Fruit fly (Drosophila melanogaster) whole organism, wandering third instar larva: Measurements from ENCODE around the gene KaiR1D.
A peak's percentile ranks its signal among the peaks of the same experiment; 100 is the strongest.

Experiments
- Abd-B ChIP-seq: fragments of >200 bp; optimal IDR thresholded peaks from 2 replicates; lab custom pipeline; 2017; ENCODE audit warnings: missing biosample characterization, missing genetic modification characterization
- CG9705 ChIP-seq: fragments of 200-800 bp; sonication (Bioruptor generic); optimal IDR thresholded peaks from 2 replicates; lab custom pipeline; 2018; ENCODE audit warnings: missing biosample characterization, mild to moderate bottlenecking, missing genetic modification characterization
- CrebA ChIP-seq: fragments of 200-800 bp; sonication (Bioruptor generic); optimal IDR thresholded peaks from 2 replicates; lab custom pipeline; 2016; ENCODE audit warnings: missing biosample characterization, mild to moderate bottlenecking, missing genetic modification characterization, borderline replicate concordance
- Dfd ChIP-seq: fragments of >200 bp; optimal IDR thresholded peaks from 2 replicates; lab custom pipeline; 2017; ENCODE audit warnings: missing biosample characterization, missing genetic modification characterization
- Dif ChIP-seq: fragments of 200-275, 200-300 bp; sonication (Bioruptor generic); optimal IDR thresholded peaks from 2 replicates; lab custom pipeline; 2018; ENCODE audit warnings: missing biosample characterization, missing genetic modification characterization; ENCODE audit not compliant: partially characterized antibody
- GATAd ChIP-seq: sonication (Bioruptor generic); optimal IDR thresholded peaks from 2 replicates; lab custom pipeline; 2016; ENCODE audit warnings: missing biosample characterization, missing genetic modification characterization
- HLH106 ChIP-seq: fragments of 200-800 bp; optimal IDR thresholded peaks from 3 replicates; lab custom pipeline; 2019; ENCODE audit warnings: missing biosample characterization, mild to moderate bottlenecking, missing genetic modification characterization, moderate library complexity
- Hnf4 ChIP-seq: fragments of 200-800 bp; sonication (Bioruptor generic); optimal IDR thresholded peaks from 2 replicates; lab custom pipeline; 2016; ENCODE audit warnings: missing biosample characterization, mild to moderate bottlenecking, missing genetic modification characterization
- Hr83 ChIP-seq: fragments of 200-300 bp; sonication (Bioruptor generic); optimal IDR thresholded peaks from 2 replicates; lab custom pipeline; 2016; ENCODE audit warnings: missing biosample characterization, mild to moderate bottlenecking, missing genetic modification characterization, moderate library complexity; ENCODE audit not compliant: poor library complexity, severe bottlenecking
- Jra ChIP-seq: sonication (Bioruptor generic); optimal IDR thresholded peaks from 2 replicates; lab custom pipeline; 2016; ENCODE audit warnings: missing biosample characterization, missing genetic modification characterization
- Mio ChIP-seq: sonication (Bioruptor generic); optimal IDR thresholded peaks from 2 replicates; lab custom pipeline; 2016; ENCODE audit warnings: missing biosample characterization, missing genetic modification characterization
- Myc ChIP-seq: fragments of >200 bp; optimal IDR thresholded peaks from 2 replicates; lab custom pipeline; 2017
- OdsH ChIP-seq: fragments of 200-800 bp; sonication (Bioruptor generic); optimal IDR thresholded peaks from 2 replicates; lab custom pipeline; 2016; ENCODE audit warnings: missing biosample characterization, mild to moderate bottlenecking, missing genetic modification characterization
- Rel ChIP-seq, 2 experiments: fragments of 200-800 bp; sonication (Bioruptor generic) in 1 of 2; optimal IDR thresholded peaks; 2 replicates in 1 of 2; 3 replicates in 1 of 2; lab custom pipeline; 2016 to 2019; ENCODE audit warnings: mild to moderate bottlenecking in 2 of 2, missing biosample characterization in 2 of 2, missing genetic modification characterization in 2 of 2, moderate library complexity in 1 of 2
- Sp1 ChIP-seq: fragments of 200-800 bp; sonication (Bioruptor generic); optimal IDR thresholded peaks from 3 replicates; lab custom pipeline; 2019; ENCODE audit warnings: missing biosample characterization, mild to moderate bottlenecking, missing genetic modification characterization, moderate library complexity
- Vsx2 ChIP-seq: fragments of 200-300, 225-300 bp; sonication (Bioruptor generic); optimal IDR thresholded peaks from 2 replicates; lab custom pipeline; 2018; ENCODE audit warnings: missing biosample characterization, missing genetic modification characterization; ENCODE audit not compliant: partially characterized antibody
- br ChIP-seq: fragments of 200-800 bp; sonication (Bioruptor generic); optimal IDR thresholded peaks from 2 replicates; lab custom pipeline; 2016; ENCODE audit warnings: missing biosample characterization, missing genetic modification characterization
- brk ChIP-seq: fragments of 200-800 bp; sonication (Bioruptor generic); optimal IDR thresholded peaks from 2 replicates; lab custom pipeline; 2016; ENCODE audit warnings: missing biosample characterization, mild to moderate bottlenecking, missing genetic modification characterization
- dmrt93B ChIP-seq: fragments of 200-800 bp; sonication (Bioruptor generic); optimal IDR thresholded peaks from 2 replicates; lab custom pipeline; 2018; ENCODE audit warnings: missing biosample characterization, mild to moderate bottlenecking, missing genetic modification characterization
- dsf ChIP-seq: sonication (Bioruptor generic); optimal IDR thresholded peaks from 2 replicates; lab custom pipeline; 2016; ENCODE audit warnings: missing biosample characterization, missing genetic modification characterization, borderline replicate concordance
- ey ChIP-seq: fragments of 200-800 bp; sonication (Bioruptor generic); optimal IDR thresholded peaks from 2 replicates; lab custom pipeline; 2016; ENCODE audit warnings: missing biosample characterization, missing genetic modification characterization
- fru ChIP-seq: fragments of 200-800 bp; sonication (Bioruptor generic); optimal IDR thresholded peaks from 3 replicates; lab custom pipeline; 2016; ENCODE audit warnings: missing biosample characterization, mild to moderate bottlenecking, missing genetic modification characterization
- h ChIP-seq: fragments of 200-800 bp; sonication (Bioruptor generic); optimal IDR thresholded peaks from 3 replicates; lab custom pipeline; 2016; ENCODE audit warnings: missing biosample characterization, mild to moderate bottlenecking, missing genetic modification characterization
- lola ChIP-seq: fragments of >200 bp; optimal IDR thresholded peaks from 2 replicates; lab custom pipeline; 2017; ENCODE audit warnings: missing biosample characterization, missing genetic modification characterization
- pan ChIP-seq: fragments of >200 bp; optimal IDR thresholded peaks from 2 replicates; lab custom pipeline; 2017
- psq ChIP-seq: fragments of 200-800 bp; sonication (Bioruptor generic); optimal IDR thresholded peaks from 3 replicates; lab custom pipeline; 2017; ENCODE audit warnings: missing biosample characterization, mild to moderate bottlenecking, missing genetic modification characterization, moderate library complexity
- sage ChIP-seq: fragments of 200-800 bp; sonication (Bioruptor generic); optimal IDR thresholded peaks from 2 replicates; lab custom pipeline; 2016; ENCODE audit warnings: missing biosample characterization, mild to moderate bottlenecking, missing genetic modification characterization
- sv ChIP-seq: fragments of 200-800 bp; sonication (Bioruptor generic); optimal IDR thresholded peaks from 3 replicates; lab custom pipeline; 2016; ENCODE audit warnings: missing biosample characterization, missing genetic modification characterization
- tai ChIP-seq: sonication (Bioruptor generic); optimal IDR thresholded peaks from 2 replicates; lab custom pipeline; 2016; ENCODE audit warnings: missing biosample characterization, missing genetic modification characterization
- woc ChIP-seq: sonication (Bioruptor generic); optimal IDR thresholded peaks from 2 replicates; lab custom pipeline; 2016; ENCODE audit warnings: missing biosample characterization, mild to moderate bottlenecking, missing genetic modification characterization

KaiR1D gene

DNA sequence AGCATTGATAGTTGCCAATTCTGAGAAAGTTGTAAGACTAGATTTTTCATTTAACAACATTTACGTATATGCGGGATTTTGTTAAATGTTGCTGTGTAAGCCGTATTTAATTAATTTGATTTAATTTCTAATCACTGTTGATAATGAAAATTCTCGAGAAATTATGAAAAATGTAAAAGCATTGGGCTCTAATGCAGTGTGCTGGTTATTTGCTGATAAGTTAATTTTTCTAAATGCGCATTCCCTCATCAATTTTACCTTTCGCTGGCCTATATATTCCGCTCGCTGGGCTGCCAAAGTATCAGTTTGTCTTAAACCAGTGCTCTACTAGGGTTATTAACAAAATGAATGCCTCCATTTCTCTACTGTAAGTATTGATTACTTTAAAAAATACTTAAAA, 6.7 kb upstream of the KaiR1D start, which contains the start of gene TotC:
Gene TotC, plus strand, starts transcription at position 301 of the 400 bp plus-strand sequence.
- TF ChIP-seq tai, result no peak
- no peak for TF ChIP-seq Hnf4 (GFP tag; lab: Kevin White, UChicago)

DNA sequence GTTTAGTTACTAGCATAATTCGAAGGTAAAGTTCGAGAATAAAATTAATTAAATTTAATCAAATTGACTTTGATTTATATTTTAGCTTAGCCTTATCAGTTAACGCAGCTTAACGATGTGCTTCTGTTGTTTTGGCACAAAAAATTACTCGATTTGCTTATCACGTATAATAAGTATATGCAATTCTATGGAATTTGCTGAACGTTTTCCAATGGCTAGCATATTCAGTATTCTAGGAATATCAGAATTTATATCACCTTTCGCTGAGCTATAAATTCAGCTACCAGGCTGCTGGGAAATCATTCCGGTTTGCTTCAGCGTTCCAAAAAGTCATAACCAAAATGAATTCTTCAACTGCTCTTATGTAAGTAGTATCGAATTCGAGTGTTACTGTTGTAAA, 4.7 kb upstream of the KaiR1D start, which contains the start of gene TotA:
Gene TotA, plus strand, starts transcription at position 301 of the 400 bp plus-strand sequence.
- TF ChIP-seq Dfd (GFP tag; lab: Kevin White, UChicago), result no peak
- no peak for TF ChIP-seq h
- TF ChIP-seq GATAd (GFP tag; lab: Kevin White, UChicago), result no peak
- no peak for TF ChIP-seq Rel (GFP tag; optimal IDR thresholded peaks at IDR 0.05; lab: Kevin White, UChicago)
- TF ChIP-seq Rel (tag; optimal IDR thresholded peaks at IDR 0.05; lab: Kevin White, UChicago), result no peak
- no peak for TF ChIP-seq Jra (GFP tag; lab: Kevin White, UChicago)
- no peak for TF ChIP-seq sv (GFP tag; lab: Kevin White, UChicago)
- no peak for TF ChIP-seq Myc (lab: Kevin White, UChicago)
- no peak for TF ChIP-seq brk (GFP tag; lab: Kevin White, UChicago)
- no peak for TF ChIP-seq lola (GFP tag; lab: Kevin White, UChicago)
- TF ChIP-seq, all 38 proteins: peak for 0

DNA sequence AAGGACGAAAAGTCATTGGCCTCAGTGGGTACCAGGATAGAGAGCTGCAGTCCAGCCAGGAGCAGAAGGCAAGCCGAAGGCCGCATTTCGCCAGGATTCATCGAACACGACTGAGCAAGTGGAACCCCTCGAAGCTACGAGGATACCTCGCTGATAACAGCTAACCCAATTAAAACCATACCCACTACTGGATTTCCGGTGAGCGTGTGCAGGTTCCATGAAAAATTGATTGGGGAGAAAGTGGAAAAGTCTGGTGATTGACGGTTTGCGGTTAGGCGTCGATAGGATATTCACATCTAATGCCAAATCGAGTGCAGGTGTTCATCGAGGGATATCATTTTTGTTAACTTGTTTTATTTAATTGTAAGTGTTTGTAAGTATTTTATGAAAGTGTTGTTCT, 6.2 kb downstream of the KaiR1D start, which contains the start of gene Ir93a:
Gene Ir93a, minus strand, starts transcription at position 101 of the 400 bp plus-strand sequence.
- TF ChIP-seq HLH106 (tag; lab: Kevin White, UChicago), result no peak
- TF ChIP-seq Dif (GFP tag; lab: Kevin White, UChicago), result no peak
- TF ChIP-seq sage (GFP tag; lab: Kevin White, UChicago), result no peak
- no peak for TF ChIP-seq brk (GFP tag; lab: Kevin White, UChicago)
- no peak for TF ChIP-seq pan (lab: Kevin White, UChicago)
- no peak for TF ChIP-seq psq (GFP tag; lab: Kevin White, UChicago)
- no peak for TF ChIP-seq Mio (GFP tag; lab: Kevin White, UChicago)

DNA sequence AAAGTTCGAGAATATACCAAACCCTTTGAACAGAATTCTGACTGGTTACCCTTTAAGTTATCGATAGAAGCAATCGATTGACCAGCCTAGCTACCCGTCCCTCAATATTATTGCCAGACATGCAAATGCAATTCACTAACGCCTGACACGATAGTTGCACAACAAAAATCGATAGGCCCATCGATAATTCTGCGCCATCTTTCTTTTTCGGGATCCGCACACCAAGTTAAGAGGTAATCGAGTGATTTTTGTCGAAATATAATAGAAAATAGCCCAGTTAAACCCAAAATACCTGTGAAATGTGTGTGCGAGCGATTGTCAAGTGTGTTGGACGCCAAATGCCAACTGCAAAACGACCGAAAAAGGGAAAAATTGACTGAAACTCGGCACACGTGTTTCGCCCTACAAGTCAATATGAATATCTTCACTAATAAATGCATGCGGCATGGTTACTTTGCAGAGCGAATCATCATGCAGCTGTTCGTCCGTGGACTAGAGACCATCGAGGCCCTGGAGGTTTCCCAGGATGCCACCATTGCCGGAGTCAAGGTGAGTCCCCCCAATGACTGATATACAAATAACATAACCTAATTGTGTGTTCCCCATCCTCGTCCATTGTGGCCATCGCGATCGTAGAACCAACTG, 15.5 kb downstream of the KaiR1D start, which contains the start of gene RpS30:
Gene RpS30, plus strand, starts transcription at position 122 of the 645 bp plus-strand sequence.
- TF ChIP-seq pan (lab: Kevin White, UChicago) (no peak), fru (GFP tag; lab: Kevin White, UChicago) (peak; percentile 26), br (GFP tag; lab: Kevin White, UChicago) (no peak), dsf (GFP tag; lab: Kevin White, UChicago) (no peak), Rel (GFP tag; optimal IDR thresholded peaks at IDR 0.05; lab: Kevin White, UChicago) (no peak), Rel (tag; optimal IDR thresholded peaks at IDR 0.05; lab: Kevin White, UChicago) (peak; percentile 12), dmrt93B (GFP tag; lab: Kevin White, UChicago) (peak; percentile 2), h (peak; percentile 49), HLH106 (tag; lab: Kevin White, UChicago) (peak; percentile 40), lola (GFP tag; lab: Kevin White, UChicago) (no peak), brk (GFP tag; lab: Kevin White, UChicago) (peak; percentile 56), Hr83 (GFP tag; lab: Kevin White, UChicago) (peak; percentile 79), CG9705 (GFP tag; lab: Kevin White, UChicago) (peak; percentile 24), woc (GFP tag; lab: Kevin White, UChicago) (no peak), CrebA (peak; percentile 13), psq (GFP tag; lab: Kevin White, UChicago) (peak; percentile 5), Sp1 (GFP tag; lab: Kevin White, UChicago) (no peak), Dfd (GFP tag; lab: Kevin White, UChicago) (no peak), Hnf4 (GFP tag; lab: Kevin White, UChicago) (peak; percentile 65), Abd-B (GFP tag; lab: Kevin White, UChicago) (no peak), ey (peak; percentile 6), Jra (GFP tag; lab: Kevin White, UChicago) (peak; percentile 12), Vsx2 (GFP tag; lab: Kevin White, UChicago) (no peak), Myc (lab: Kevin White, UChicago) (peak; percentile 54), OdsH (GFP tag; lab: Kevin White, UChicago) (no peak), sv (GFP tag; lab: Kevin White, UChicago) (no peak)
